Fruit fly (Drosophila melanogaster): ENCODE results near the gene CG32277.
A peak's percentile ranks its signal among the peaks of the same experiment; 100 is the strongest.

dm6 chr3L:3249997-3250774 is 44.9 kb upstream of the CG32277 start:
- peak; percentile 91 for TF ChIP-seq gsb-n (tag; optimal IDR thresholded peaks at IDR 0.05)
- peak; percentile 98 for TF ChIP-seq nmo (GFP tag; optimal IDR thresholded peaks at IDR 0.05)
- TF ChIP-seq MBD-R2 (GFP tag; IDR thresholded peaks at IDR 0.05): peak; percentile 61; the same call in 1 of the 2 replicates
- peak; percentile 93 for TF ChIP-seq jumu (GFP tag; optimal IDR thresholded peaks at IDR 0.05)
- TF ChIP-seq ewg (GFP tag; optimal IDR thresholded peaks at IDR 0.05): peak; percentile 91
- TF ChIP-seq Trl (optimal IDR thresholded peaks at IDR 0.05): peak; percentile 73 to 89
- peak; percentile 87 for TF ChIP-seq Trl (GFP tag; optimal IDR thresholded peaks at IDR 0.05)

Data from whole organism, embryonic.